Worm (Caenorhabditis elegans): ENCODE data around the gene srh-203.

The srh-203 gene

DNA sequence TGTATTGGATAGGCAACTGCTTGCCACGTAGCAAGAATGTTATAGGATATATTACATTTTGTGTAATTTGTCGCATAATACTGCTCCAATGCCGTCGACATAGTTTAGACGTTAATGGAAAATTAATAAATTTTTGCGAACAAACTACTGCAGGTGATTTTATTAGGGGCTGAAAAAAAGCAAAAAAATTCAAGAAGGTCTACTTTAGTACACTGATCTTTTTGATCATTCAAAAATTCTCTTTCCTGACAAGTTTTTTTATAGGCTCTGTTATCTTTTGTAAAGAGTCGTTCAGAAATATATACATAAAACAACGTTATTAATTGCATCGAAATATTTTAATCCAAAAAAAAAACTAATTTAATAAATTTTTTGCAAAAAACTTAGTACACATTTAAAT is 29.0 kb upstream of the srh-203 start, which contains the start of gene srh-111:
Gene srh-111, minus strand, starts transcription at position 101 of the 400 bp plus-strand sequence.
- TF ChIP-seq aha-1 (tag) (no peak), hlh-11 (tag; optimal IDR thresholded peaks at IDR 0.05) (no peak), lir-3 (tag; optimal IDR thresholded peaks at IDR 0.05) (no peak), lin-13 (GFP tag; optimal IDR thresholded peaks at IDR 0.05) (no peak), dpl-1 (GFP tag; optimal IDR thresholded peaks at IDR 0.05) (no peak), nhr-102 (tag; optimal IDR thresholded peaks at IDR 0.05) (no peak), lin-1 (GFP tag; IDR thresholded peaks at IDR 0.05) (no peak), spr-1 (tag; optimal IDR thresholded peaks at IDR 0.05) (no peak), daf-8 (GFP tag; IDR thresholded peaks at IDR 0.05) (no peak), unc-39 (tag; optimal IDR thresholded peaks at IDR 0.05) (no peak), Y48G9A.11 (GFP tag; IDR thresholded peaks at IDR 0.05) (no peak), lin-38 (GFP tag; IDR thresholded peaks at IDR 0.05) (no peak), unc-130 (GFP tag; optimal IDR thresholded peaks at IDR 0.05) (no peak), set-16 (GFP tag; IDR thresholded peaks at IDR 0.05) (no peak), dmd-6 (GFP tag; IDR thresholded peaks at IDR 0.05) (no peak), snpc-1.2 (GFP tag; IDR thresholded peaks at IDR 0.05) (no peak), nhr-42 (GFP tag; IDR thresholded peaks at IDR 0.05) (no peak), egl-27 (tag; optimal IDR thresholded peaks at IDR 0.05) (no peak), rbr-2 (tag; optimal IDR thresholded peaks at IDR 0.05) (no peak)

DNA sequence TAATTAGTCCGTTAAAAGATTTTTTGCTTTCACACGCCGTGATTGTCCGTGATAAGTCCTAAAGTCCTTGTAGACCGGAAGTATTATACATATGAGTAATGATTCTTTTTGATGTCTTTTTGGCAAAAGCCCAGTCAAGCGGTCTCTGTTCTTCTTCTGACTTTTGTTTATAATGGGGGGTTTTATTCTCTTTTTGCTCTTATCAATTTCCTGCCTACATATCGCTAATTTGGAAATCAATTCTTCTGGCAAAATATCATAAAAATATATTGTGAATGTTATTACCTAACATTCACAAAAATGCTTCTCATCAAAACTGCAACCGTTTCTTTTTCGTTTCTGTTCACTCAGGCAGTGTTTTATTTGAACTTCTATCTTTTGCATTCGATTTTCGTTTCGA is 20.4 kb upstream of the srh-203 start, which contains the start of gene srbc-61:
Gene srbc-61, plus strand, starts transcription at position 301 of the 400 bp plus-strand sequence.
- TF ChIP-seq D1046.2 (GFP tag; IDR thresholded peaks at IDR 0.05) (no peak), Y5F2A.4 (GFP tag; optimal IDR thresholded peaks at IDR 0.05) (no peak), hlh-11 (tag; optimal IDR thresholded peaks at IDR 0.05) (no peak), pha-4 (GFP tag; IDR thresholded peaks at IDR 0.05) (no peak), pha-4 (tag; optimal IDR thresholded peaks at IDR 0.05) (no peak), lin-39 (tag; optimal IDR thresholded peaks at IDR 0.05) (no peak), gei-8 (GFP tag; optimal IDR thresholded peaks at IDR 0.05) (no peak), set-16 (GFP tag; IDR thresholded peaks at IDR 0.05) (no peak), Y105C5A.15 (GFP tag; IDR thresholded peaks at IDR 0.05) (no peak), R02D3.7 (tag; optimal IDR thresholded peaks at IDR 0.05) (no peak), F49E8.2 (tag; optimal IDR thresholded peaks at IDR 0.05; ENCODE audit: borderline replicate concordance) (no peak), rbr-2 (tag; optimal IDR thresholded peaks at IDR 0.05) (no peak), mdl-1 (tag; optimal IDR thresholded peaks at IDR 0.05) (no peak), nhr-10 (tag; optimal IDR thresholded peaks at IDR 0.05) (no peak), zip-11 (GFP tag; IDR thresholded peaks at IDR 0.05) (no peak), skn-1 (tag; optimal IDR thresholded peaks at IDR 0.05) (no peak), nhr-28 (tag; optimal IDR thresholded peaks at IDR 0.05) (no peak), tra-1 (GFP tag; IDR thresholded peaks at IDR 0.05) (no peak), F26F4.8 (GFP tag; conservative IDR thresholded peaks at IDR 0.05) (no peak), unc-130 (GFP tag; optimal IDR thresholded peaks at IDR 0.05) (no peak)

DNA sequence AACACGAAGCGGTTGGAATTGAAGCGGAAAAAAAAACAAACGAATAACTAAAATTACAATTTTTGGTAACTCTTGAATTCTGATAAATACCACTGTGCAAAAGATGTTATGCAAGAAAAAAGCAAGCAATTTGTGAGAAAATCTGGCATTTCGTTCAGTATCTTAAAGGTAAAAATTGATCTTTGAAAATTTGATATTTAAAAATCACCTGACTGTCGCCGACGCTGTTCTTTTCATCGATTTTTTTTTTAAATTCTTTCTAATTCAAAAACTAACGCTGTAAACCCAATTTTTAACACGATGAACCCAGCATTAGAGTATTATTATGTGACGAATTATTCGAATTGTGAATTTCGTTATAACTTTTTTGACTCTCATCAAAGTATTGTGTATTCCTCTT is 17.6 kb upstream of the srh-203 start, which contains the start of gene srh-123:
Gene srh-123, plus strand, starts transcription at position 301 of the 400 bp plus-strand sequence.
- no peak for TF ChIP-seq nhr-237 (tag; optimal IDR thresholded peaks at IDR 0.05)
- no peak for TF ChIP-seq madf-9 (GFP tag; conservative IDR thresholded peaks at IDR 0.05)
- TF ChIP-seq aha-1 (tag), result no peak
- no peak for TF ChIP-seq attf-4 (tag; optimal IDR thresholded peaks at IDR 0.05)
- no peak for TF ChIP-seq T20F7.1 (GFP tag; optimal IDR thresholded peaks at IDR 0.05)
- no peak for TF ChIP-seq lir-3 (tag; optimal IDR thresholded peaks at IDR 0.05)
- no peak for TF ChIP-seq nhr-48 (tag; optimal IDR thresholded peaks at IDR 0.05)
- no peak for TF ChIP-seq ztf-7 (tag; optimal IDR thresholded peaks at IDR 0.05)
